Fruit fly (Drosophila melanogaster) whole organism, embryonic: ENCODE results near the gene CG45486.

Experiments used
- Abd-B ChIP-seq: fragments of 200-800 bp; sonication (Bioruptor generic); optimal IDR thresholded peaks from 2 replicates; lab custom pipeline; 2018; ENCODE audit warnings: missing biosample characterization, mild to moderate bottlenecking, missing genetic modification characterization, moderate library complexity
- Asciz ChIP-seq: fragments of 200-800 bp; sonication (Bioruptor generic); optimal IDR thresholded peaks from 2 replicates; lab custom pipeline; 2017; ENCODE audit warnings: missing biosample characterization, mild to moderate bottlenecking, missing genetic modification characterization, missing genetic modification reagents
- CG10565 ChIP-seq: fragments of 200-800 bp; sonication (Bioruptor generic); optimal IDR thresholded peaks from 3 replicates; lab custom pipeline; 2016; ENCODE audit warnings: missing biosample characterization, mild to moderate bottlenecking, missing genetic modification characterization
- CG10959 ChIP-seq: fragments of 200-800 bp; sonication (Bioruptor generic); IDR thresholded peaks from 2 replicates; pipeline ENCODE4 v1.3.6; 2022; ENCODE audit warnings: missing biosample characterization, missing genetic modification characterization
- CG12219 ChIP-seq: fragments of 200-800 bp; sonication (Bioruptor generic); optimal IDR thresholded peaks from 3 replicates; lab custom pipeline; 2018; ENCODE audit warnings: missing biosample characterization, mild to moderate bottlenecking, missing genetic modification characterization
- CG16779 ChIP-seq: fragments of 200-800 bp; sonication (Bioruptor generic); IDR thresholded peaks from 2 replicates; pipeline ENCODE4 v1.3.6; 2022; ENCODE audit warnings: missing biosample characterization, missing genetic modification characterization
- CG16813 ChIP-seq: fragments of 200-800 bp; sonication (Bioruptor generic); IDR thresholded peaks from 3 replicates; pipeline ENCODE4 v1.3.6; 2022; ENCODE audit warnings: missing biosample characterization, missing genetic modification characterization; ENCODE audit not compliant: partially characterized antibody
- CG17829 ChIP-seq: fragments of 200-800 bp; optimal IDR thresholded peaks from 2 replicates; lab custom pipeline; 2019; ENCODE audit warnings: missing biosample characterization, mild to moderate bottlenecking, missing genetic modification characterization, moderate library complexity
- CG1832 ChIP-seq: fragments of 200-800 bp; sonication (Bioruptor generic); optimal IDR thresholded peaks from 2 replicates; lab custom pipeline; 2017; ENCODE audit warnings: missing biosample characterization, mild to moderate bottlenecking, missing genetic modification characterization, inconsistent platforms
- CG2129 ChIP-seq: fragments of 200-800 bp; sonication (Bioruptor generic); IDR thresholded peaks from 2 replicates; pipeline ENCODE4 v1.3.6; 2022; ENCODE audit warnings: missing biosample characterization, missing genetic modification characterization; ENCODE audit not compliant: partially characterized antibody
- CG2712 ChIP-seq: fragments of 200-800 bp; optimal IDR thresholded peaks from 3 replicates; lab custom pipeline; 2019; ENCODE audit warnings: missing biosample characterization, mild to moderate bottlenecking, missing genetic modification characterization, moderate library complexity
- CG34224 ChIP-seq: fragments of 200-800 bp; sonication (Bioruptor generic); IDR thresholded peaks from 3 replicates; pipeline ENCODE4 v1.3.6; 2022; ENCODE audit warnings: missing biosample characterization, missing genetic modification characterization; ENCODE audit not compliant: partially characterized antibody
- CG4854 ChIP-seq: fragments of 200-800 bp; sonication (Bioruptor generic); optimal IDR thresholded peaks from 2 replicates; lab custom pipeline; 2016; ENCODE audit warnings: missing biosample characterization, missing genetic modification characterization, inconsistent platforms
- CG6765 ChIP-seq: fragments of 200-800 bp; sonication (Bioruptor generic); optimal IDR thresholded peaks from 3 replicates; lab custom pipeline; 2017; ENCODE audit warnings: missing biosample characterization, mild to moderate bottlenecking, missing genetic modification characterization
- CG6854 ChIP-seq: fragments of 200-800 bp; sonication (Bioruptor generic); optimal IDR thresholded peaks from 3 replicates; lab custom pipeline; 2017; ENCODE audit warnings: missing biosample characterization, mild to moderate bottlenecking, missing genetic modification characterization
- CG7745 ChIP-seq: fragments of 200-800 bp; sonication (Bioruptor generic); optimal IDR thresholded peaks from 2 replicates; lab custom pipeline; 2018; ENCODE audit warnings: missing biosample characterization, mild to moderate bottlenecking, missing genetic modification characterization, moderate library complexity
- CG7963 ChIP-seq: fragments of 200-800 bp; sonication (Bioruptor generic); IDR thresholded peaks from 3 replicates; pipeline ENCODE4 v1.3.6; 2022; ENCODE audit warnings: missing biosample characterization, missing genetic modification characterization; ENCODE audit not compliant: partially characterized antibody
- CG9727 ChIP-seq: fragments of 200-800 bp; sonication (Bioruptor generic); optimal IDR thresholded peaks from 3 replicates; lab custom pipeline; 2017; ENCODE audit warnings: missing biosample characterization, mild to moderate bottlenecking, missing genetic modification characterization
- CG9817 ChIP-seq: fragments of 200-800 bp; sonication (Bioruptor generic); optimal IDR thresholded peaks from 2 replicates; lab custom pipeline; 2018; ENCODE audit warnings: missing biosample characterization, mild to moderate bottlenecking, missing genetic modification characterization, moderate library complexity
- Dip3 ChIP-seq: fragments of 200-800 bp; sonication (Bioruptor generic); optimal IDR thresholded peaks from 3 replicates; lab custom pipeline; 2016; ENCODE audit warnings: missing biosample characterization, missing genetic modification characterization
- Dll ChIP-seq: fragments of 200-800 bp; sonication (Bioruptor generic); IDR thresholded peaks from 4 replicates; pipeline ENCODE4 v1.3.6; 2022; ENCODE audit warnings: missing biosample characterization, missing genetic modification characterization; ENCODE audit not compliant: partially characterized antibody
- Ets97D ChIP-seq: fragments of 200-800 bp; sonication (Bioruptor generic); optimal IDR thresholded peaks from 3 replicates; lab custom pipeline; 2016; ENCODE audit warnings: missing biosample characterization, missing genetic modification characterization
- Fer2 ChIP-seq: fragments of 200-800 bp; sonication (Bioruptor generic); optimal IDR thresholded peaks from 2 replicates; lab custom pipeline; 2018; ENCODE audit warnings: missing biosample characterization, mild to moderate bottlenecking, missing genetic modification characterization, moderate library complexity
- HLH4C ChIP-seq: fragments of 200-800 bp; sonication (Bioruptor generic); IDR thresholded peaks from 3 replicates; pipeline ENCODE4 v1.3.6; 2022; ENCODE audit warnings: missing biosample characterization, missing genetic modification characterization; ENCODE audit not compliant: partially characterized antibody
- Lhr ChIP-seq: fragments of 200-800 bp; sonication (Bioruptor generic); optimal IDR thresholded peaks from 3 replicates; lab custom pipeline; 2017; ENCODE audit warnings: mild to moderate bottlenecking, missing biosample characterization, missing genetic modification reagents, missing genetic modification characterization
- Max ChIP-seq: fragments of 200-800 bp; sonication (Bioruptor generic); optimal IDR thresholded peaks from 2 replicates; lab custom pipeline; 2016; ENCODE audit warnings: missing biosample characterization, mild to moderate bottlenecking, missing genetic modification characterization
- Neu2 ChIP-seq: fragments of 200-800 bp; sonication (Bioruptor generic); optimal IDR thresholded peaks from 3 replicates; lab custom pipeline; 2016; ENCODE audit warnings: missing biosample characterization, missing genetic modification characterization, borderline replicate concordance
- Oli ChIP-seq: fragments of 200-800 bp; sonication (Bioruptor generic); optimal IDR thresholded peaks from 2 replicates; lab custom pipeline; 2018; ENCODE audit warnings: missing biosample characterization, mild to moderate bottlenecking, missing genetic modification characterization, moderate library complexity
- Ptx1 ChIP-seq: fragments of 200-800 bp; sonication (Bioruptor generic); IDR thresholded peaks from 2 replicates; pipeline ENCODE4 v1.3.6; 2022; ENCODE audit warnings: missing biosample characterization, missing genetic modification characterization
- Scr ChIP-seq: fragments of 200-800 bp; sonication (Bioruptor generic); IDR thresholded peaks from 2 replicates; pipeline ENCODE4 v1.3.6; 2022; ENCODE audit warnings: missing biosample characterization, missing genetic modification characterization; ENCODE audit not compliant: partially characterized antibody
- Stat92E ChIP-seq, 3 experiments: fragments of >200 bp in 2 of 3; fragments of 200-800 bp in 1 of 3; sonication (Bioruptor generic) in 1 of 3; optimal IDR thresholded peaks; 2 replicates each; lab custom pipeline; 2017 to 2019; ENCODE audit warnings: missing biosample characterization in 3 of 3, missing genetic modification characterization in 3 of 3, mild to moderate bottlenecking in 1 of 3, moderate library complexity in 1 of 3
- Taf1 ChIP-seq: fragments of 200-800 bp; sonication (Bioruptor generic); IDR thresholded peaks from 2 replicates; pipeline ENCODE4 v1.3.6; 2022; ENCODE audit warnings: missing biosample characterization, missing genetic modification characterization
- ato ChIP-seq: fragments of 200-800 bp; sonication (Bioruptor generic); IDR thresholded peaks from 2 replicates; pipeline ENCODE4 v1.3.6; 2022; ENCODE audit warnings: missing biosample characterization, missing genetic modification characterization; ENCODE audit not compliant: partially characterized antibody
- croc ChIP-seq: fragments of 200-800 bp; sonication (Bioruptor generic); conservative IDR thresholded peaks from 3 replicates; pipeline ENCODE4 v1.3.6; 2022; ENCODE audit warnings: missing biosample characterization, missing genetic modification characterization
- fru ChIP-seq: fragments of >200 bp; optimal IDR thresholded peaks from 2 replicates; lab custom pipeline; 2017
- grau ChIP-seq: fragments of 200-800 bp; optimal IDR thresholded peaks from 3 replicates; lab custom pipeline; 2019; ENCODE audit warnings: missing biosample characterization, mild to moderate bottlenecking, missing genetic modification characterization, moderate library complexity
- hb ChIP-seq: fragments of 200-800 bp; sonication (Bioruptor generic); IDR thresholded peaks from 3 replicates; pipeline ENCODE4 v1.3.6; 2022; ENCODE audit warnings: missing biosample characterization, missing genetic modification characterization; ENCODE audit not compliant: partially characterized antibody
- insv ChIP-seq, 2 experiments: fragments of 200-800 bp; sonication (Bioruptor generic); optimal IDR thresholded peaks; 3 replicates each; lab custom pipeline; 2016 to 2018; ENCODE audit warnings: missing biosample characterization in 2 of 2, missing genetic modification characterization in 2 of 2
- inv ChIP-seq: fragments of 200-800 bp; sonication (Bioruptor generic); IDR thresholded peaks from 2 replicates; pipeline ENCODE4 v1.3.6; 2022; ENCODE audit warnings: missing biosample characterization, missing genetic modification characterization; ENCODE audit not compliant: partially characterized antibody
- maf-S ChIP-seq: fragments of 200-800 bp; sonication (Bioruptor generic); optimal IDR thresholded peaks from 2 replicates; lab custom pipeline; 2016; ENCODE audit warnings: missing biosample characterization, missing genetic modification characterization
- nerfin-1 ChIP-seq: fragments of 200-800 bp; sonication (Bioruptor generic); optimal IDR thresholded peaks from 3 replicates; lab custom pipeline; 2019; ENCODE audit warnings: missing biosample characterization, mild to moderate bottlenecking, missing genetic modification characterization, moderate library complexity
- nom ChIP-seq: fragments of 200-800 bp; sonication (Bioruptor generic); optimal IDR thresholded peaks from 2 replicates; lab custom pipeline; 2017; ENCODE audit warnings: missing biosample characterization, missing genetic modification characterization, mild to moderate bottlenecking, moderate library complexity, missing genetic modification reagents
- rib ChIP-seq: fragments of 200-800 bp; sonication (Bioruptor generic); IDR thresholded peaks from 2 replicates; pipeline ENCODE4 v1.3.6; 2022; ENCODE audit warnings: missing biosample characterization, missing genetic modification characterization
- sim ChIP-seq: fragments of 200-800 bp; sonication (Bioruptor generic); IDR thresholded peaks from 2 replicates; pipeline ENCODE4 v1.3.6; 2022; ENCODE audit warnings: missing biosample characterization, missing genetic modification characterization
- slbo ChIP-seq: fragments of 200-800 bp; sonication (Bioruptor generic); IDR thresholded peaks from 2 replicates; pipeline ENCODE4 v1.3.6; 2022; ENCODE audit warnings: missing biosample characterization, missing genetic modification characterization
- sqz ChIP-seq: fragments of 200-800 bp; sonication (Bioruptor generic); optimal IDR thresholded peaks from 3 replicates; lab custom pipeline; 2018; ENCODE audit warnings: missing biosample characterization, mild to moderate bottlenecking, missing genetic modification characterization
- stc ChIP-seq: fragments of 200-800 bp; sonication (Bioruptor generic); IDR thresholded peaks from 2 replicates; pipeline ENCODE4 v1.3.6; 2022; ENCODE audit warnings: missing biosample characterization, missing genetic modification characterization
- tna ChIP-seq: fragments of 200-800 bp; sonication (Bioruptor generic); IDR thresholded peaks from 2 replicates; pipeline ENCODE4 v1.3.6; 2022; ENCODE audit warnings: missing biosample characterization, missing genetic modification characterization; ENCODE audit not compliant: partially characterized antibody
- vnd ChIP-seq: fragments of 200-800 bp; sonication (Bioruptor generic); IDR thresholded peaks from 3 replicates; pipeline ENCODE4 v1.3.6; 2022; ENCODE audit warnings: missing biosample characterization, missing genetic modification characterization; ENCODE audit not compliant: partially characterized antibody

Gene CG45486

DNA sequence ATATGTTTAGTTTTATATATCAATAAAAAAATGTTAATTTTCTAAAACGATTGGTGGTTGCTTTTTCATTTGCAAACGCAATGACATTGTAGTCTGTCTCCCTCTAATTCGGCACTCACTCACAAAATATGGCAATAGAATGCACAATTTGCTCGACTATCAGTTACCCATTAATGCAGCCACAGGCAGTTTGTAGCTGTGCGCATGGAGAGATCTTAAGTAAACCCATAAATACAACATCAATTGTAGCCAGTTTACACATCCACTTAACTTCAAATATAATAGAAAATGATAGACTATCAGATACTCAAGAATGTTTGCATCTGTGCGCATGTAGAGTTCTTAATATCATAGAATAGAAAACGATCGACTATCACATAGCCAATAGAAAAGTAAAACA is 50.6 kb downstream of the CG45486 start (continued):
- TF ChIP-seq Dll, result 0 out of 4 replicates have a peak, but pooled peaks have one; percentile 21
- TF ChIP-seq HLH4C (GFP tag; lab: Robert Waterston, UW), result peak; percentile 90
- TF ChIP-seq fru (lab: Kevin White, UChicago), result no peak
- no peak for TF ChIP-seq croc
- TF ChIP-seq CG17829 (tag; lab: Kevin White, UChicago), result no peak
- TF ChIP-seq CG34224 (GFP tag; lab: Robert Waterston, UW), result peak; percentile 13; the same call in 1 of the 3 replicates
- no peak for TF ChIP-seq CG12219 (GFP tag; lab: Kevin White, UChicago)
- TF ChIP-seq slbo, result no peak
- TF ChIP-seq inv (GFP tag; lab: Robert Waterston, UW), result peak; percentile 54; the same call in 1 of the 2 replicates
- TF ChIP-seq CG4854, result no peak
- peak; percentile 83 for TF ChIP-seq CG16813 (GFP tag; lab: Robert Waterston, UW)
- no peak for TF ChIP-seq CG1832 (GFP tag; lab: Kevin White, UChicago)
- no peak for TF ChIP-seq Max
- no peak for TF ChIP-seq CG2129
- no peak for TF ChIP-seq CG16779
- TF ChIP-seq stc, result no peak
- peak; percentile 71 for TF ChIP-seq tna (GFP tag; lab: Robert Waterston, UW)
- TF ChIP-seq CG2712 (tag; lab: Kevin White, UChicago), result no peak
- no peak for TF ChIP-seq maf-S (GFP tag; lab: Kevin White, UChicago)
- TF ChIP-seq rib (GFP tag; lab: Robert Waterston, UW), result no peak
- no peak for TF ChIP-seq CG9817
- no peak for TF ChIP-seq insv (GFP tag; optimal IDR thresholded peaks at IDR 0.05; lab: Kevin White, UChicago)
- TF ChIP-seq CG7745 (tag; lab: Kevin White, UChicago), result no peak
- TF ChIP-seq sqz (GFP tag; lab: Kevin White, UChicago), result no peak
- no peak for TF ChIP-seq Abd-B (GFP tag; lab: Kevin White, UChicago)
- TF ChIP-seq sim (GFP tag; lab: Robert Waterston, UW), result no peak
- no peak for TF ChIP-seq nerfin-1 (tag; lab: Kevin White, UChicago)
- TF ChIP-seq ato (GFP tag; lab: Robert Waterston, UW), result peak; percentile 67; the same call in 1 of the 2 replicates
- TF ChIP-seq Scr (GFP tag; lab: Robert Waterston, UW), result peak; percentile 58
- no peak for TF ChIP-seq grau (tag; lab: Kevin White, UChicago)
- TF ChIP-seq Neu2 (GFP tag; lab: Kevin White, UChicago), result no peak
- no peak for TF ChIP-seq CG9727
- no peak for TF ChIP-seq CG6854 (GFP tag; lab: Kevin White, UChicago)
- no peak for TF ChIP-seq Fer2 (tag; lab: Kevin White, UChicago)
- no peak for TF ChIP-seq CG6765 (GFP tag; lab: Kevin White, UChicago)
- TF ChIP-seq hb (GFP tag; lab: Robert Waterston, UW), result peak; percentile 81
- TF ChIP-seq Ptx1, result no peak
- TF ChIP-seq CG10959 (GFP tag; lab: Robert Waterston, UW), result no peak
- no peak for TF ChIP-seq Taf1 (GFP tag; lab: Robert Waterston, UW)
- no peak for TF ChIP-seq Stat92E (GFP tag; optimal IDR thresholded peaks at IDR 0.05; lab: Kevin White, UChicago)
- no peak for TF ChIP-seq Dip3 (GFP tag; lab: Kevin White, UChicago)
- no peak for TF ChIP-seq nom (GFP tag; lab: Kevin White, UChicago)
- no peak for TF ChIP-seq Lhr (GFP tag; lab: Kevin White, UChicago)
- no peak for TF ChIP-seq Oli (tag; lab: Kevin White, UChicago)
- no peak for TF ChIP-seq Asciz (GFP tag; lab: Kevin White, UChicago)
- no peak for TF ChIP-seq CG10565 (GFP tag; lab: Kevin White, UChicago)
- peak; percentile 55; the same call in 2 of the 3 replicates for TF ChIP-seq CG7963
- TF ChIP-seq vnd (GFP tag; lab: Robert Waterston, UW), result peak; percentile 81; the same call in 2 of the 3 replicates
- TF ChIP-seq Ets97D (GFP tag; lab: Kevin White, UChicago), result no peak
